Worm (Caenorhabditis elegans) whole organism, early embryonic: ENCODE results near the gene dlat-2.

ENCODE experiments used
- aly-1 ChIP-seq: sonication (generic microtip); optimal IDR thresholded peaks from 2 replicates; lab custom pipeline; 2016; ENCODE audit warnings: missing genetic modification characterization, missing compliant biosample characterization
- ama-1 ChIP-seq: fragments of 150-350 bp; optimal IDR thresholded peaks from 2 replicates; lab custom pipeline; 2014
- ceh-36 ChIP-seq: sonication (generic microtip); optimal IDR thresholded peaks from 2 replicates; lab custom pipeline; 2016; ENCODE audit warnings: missing genetic modification characterization, inconsistent platforms, missing compliant biosample characterization
- flt-1 ChIP-seq: fragments of 200-800 bp; sonication (Bioruptor generic); IDR thresholded peaks from 2 replicates; pipeline ENCODE4 v1.3.6; 2022; ENCODE audit warnings: missing genetic modification characterization, missing compliant biosample characterization
- hnd-1 ChIP-seq: sonication (generic microtip); optimal IDR thresholded peaks from 2 replicates; lab custom pipeline; 2016; ENCODE audit warnings: missing genetic modification characterization, missing compliant biosample characterization
- scrt-1 ChIP-seq: fragments of 200-800 bp; sonication (Bioruptor generic); IDR thresholded peaks from 2 replicates; pipeline ENCODE4 v1.3.6; 2022; ENCODE audit warnings: missing genetic modification characterization, missing compliant biosample characterization
- sea-1 ChIP-seq: fragments of 200-800 bp; sonication (Bioruptor generic); conservative IDR thresholded peaks from 2 replicates; pipeline ENCODE4 v1.3.6; 2022; ENCODE audit warnings: missing genetic modification characterization, missing compliant biosample characterization
- tbx-37 ChIP-seq: fragments of 200-800 bp; sonication (Bioruptor generic); conservative IDR thresholded peaks from 2 replicates; pipeline ENCODE4 v1.3.6; 2022; ENCODE audit warnings: missing genetic modification reagents, missing genetic modification characterization, missing compliant biosample characterization

DNA sequence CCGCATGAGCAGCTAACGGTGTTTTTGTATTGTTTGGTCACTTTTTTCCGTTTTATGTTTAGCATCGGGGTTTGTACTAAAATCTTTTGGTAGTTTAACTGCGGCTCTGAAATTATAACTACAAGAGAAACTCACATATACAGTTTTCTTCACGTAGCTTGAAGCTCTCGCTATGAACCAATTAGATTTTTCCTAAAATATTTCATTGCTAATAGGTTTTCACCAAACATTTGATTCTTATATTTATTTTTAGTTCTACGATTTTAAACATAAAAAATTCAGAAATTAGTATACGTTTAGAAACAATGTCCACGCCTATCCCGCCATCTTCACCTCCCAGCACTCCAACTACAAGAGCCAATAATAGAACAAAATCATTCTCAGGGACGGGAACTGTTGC is 47.0 kb downstream of the dlat-2 start, which contains the start of gene C06A12.3:
- TF ChIP-seq hnd-1 (tag; lab: Kevin White, UChicago) (no peak), ama-1 (lab: Kevin White, UChicago) (no peak), tbx-37 (no peak), scrt-1 (GFP tag; lab: Robert Waterston, UW) (no peak), sea-1 (GFP tag; lab: Robert Waterston, UW) (no peak), aly-1 (tag; lab: Kevin White, UChicago) (no peak), ceh-36 (tag; lab: Kevin White, UChicago) (no peak), flt-1 (GFP tag; lab: Robert Waterston, UW) (no peak)
